Fruit fly (Drosophila melanogaster): ENCODE data around the gene CG15628.

The CG15628 gene

dm6 chr2L:4829040-4829439, 7.5 kb downstream of the CG15628 start (continued):
- TF ChIP-seq CG15601 (tag; optimal IDR thresholded peaks at IDR 0.05) (no peak), CG4854 (GFP tag; optimal IDR thresholded peaks at IDR 0.05) (no peak), Adf1 (GFP tag; IDR thresholded peaks at IDR 0.05) (no peak), rib (GFP tag; IDR thresholded peaks at IDR 0.05) (no peak), Doc2 (GFP tag; IDR thresholded peaks at IDR 0.05) (no peak), yki (optimal IDR thresholded peaks at IDR 0.05) (no peak), CG17612 (GFP tag; IDR thresholded peaks at IDR 0.05) (no peak), vnd (GFP tag; IDR thresholded peaks at IDR 0.05; ENCODE audit: partially characterized antibody) (no peak), Antp (GFP tag; optimal IDR thresholded peaks at IDR 0.05) (no peak), salm (tag; optimal IDR thresholded peaks at IDR 0.05) (no peak), sc (optimal IDR thresholded peaks at IDR 0.05) (no peak), sc (GFP tag; optimal IDR thresholded peaks at IDR 0.05) (no peak), gro (GFP tag; optimal IDR thresholded peaks at IDR 0.05) (no peak), CG12219 (GFP tag; optimal IDR thresholded peaks at IDR 0.05) (no peak), cato (GFP tag; optimal IDR thresholded peaks at IDR 0.05; ENCODE audit: borderline replicate concordance) (no peak), CG10565 (GFP tag; optimal IDR thresholded peaks at IDR 0.05) (no peak), CTCF (GFP tag; optimal IDR thresholded peaks at IDR 0.05) (no peak), disco-r (GFP tag; optimal IDR thresholded peaks at IDR 0.05) (no peak), Meics (GFP tag; optimal IDR thresholded peaks at IDR 0.05) (peak; percentile 41), Ada2b (GFP tag; IDR thresholded peaks at IDR 0.05) (no peak), E2f1 (GFP tag; IDR thresholded peaks at IDR 0.05) (no peak), stwl (tag; optimal IDR thresholded peaks at IDR 0.05) (no peak), Deaf1 (tag; optimal IDR thresholded peaks at IDR 0.05) (no peak), kni (GFP tag; optimal IDR thresholded peaks at IDR 0.05) (no peak), CG9437 (GFP tag; optimal IDR thresholded peaks at IDR 0.05) (no peak), dmrt11E (tag; optimal IDR thresholded peaks at IDR 0.05) (no peak), CG12659 (GFP tag; optimal IDR thresholded peaks at IDR 0.05) (peak; percentile 17), Jarid2 (GFP tag; optimal IDR thresholded peaks at IDR 0.05) (no peak), CG17328 (GFP tag; IDR thresholded peaks at IDR 0.05) (no peak), Eip74EF (GFP tag; optimal IDR thresholded peaks at IDR 0.05) (no peak), CG2875 (GFP tag; optimal IDR thresholded peaks at IDR 0.05) (no peak), Dbx (GFP tag; IDR thresholded peaks at IDR 0.05) (no peak), CG11085 (GFP tag; IDR thresholded peaks at IDR 0.05) (no peak), TFAM (GFP tag; optimal IDR thresholded peaks at IDR 0.05) (no peak), bab2 (GFP tag; optimal IDR thresholded peaks at IDR 0.05) (no peak), CG32532 (GFP tag; IDR thresholded peaks at IDR 0.05) (no peak), Dp (GFP tag; optimal IDR thresholded peaks at IDR 0.05) (no peak), Opbp (GFP tag; IDR thresholded peaks at IDR 0.05; ENCODE audit: partially characterized antibody) (no peak), hb (GFP tag; IDR thresholded peaks at IDR 0.05; ENCODE audit: partially characterized antibody) (no peak), ems (GFP tag; optimal IDR thresholded peaks at IDR 0.05) (no peak), CG10979 (tag; optimal IDR thresholded peaks at IDR 0.05) (no peak), pfk (GFP tag; optimal IDR thresholded peaks at IDR 0.05) (peak; percentile 35), bsh (GFP tag; optimal IDR thresholded peaks at IDR 0.05) (no peak), CG11247 (GFP tag; IDR thresholded peaks at IDR 0.05) (no peak), B-H1 (GFP tag; IDR thresholded peaks at IDR 0.05) (no peak), da (GFP tag; optimal IDR thresholded peaks at IDR 0.05) (no peak), ash1 (GFP tag; optimal IDR thresholded peaks at IDR 0.05) (no peak), Fer3 (tag; optimal IDR thresholded peaks at IDR 0.05) (peak; percentile 36), lab (GFP tag; optimal IDR thresholded peaks at IDR 0.05) (peak; percentile 63), CG9876 (GFP tag; optimal IDR thresholded peaks at IDR 0.05) (no peak), vvl (GFP tag; IDR thresholded peaks at IDR 0.05) (0 out of 2 replicates have a peak, but pooled peaks have one; percentile 20), fd96Cb (tag; optimal IDR thresholded peaks at IDR 0.05) (no peak)
